Worm (Caenorhabditis elegans) whole organism, L2 larva: Measurements from ENCODE around the gene scl-7.

Experiments used
- C34F6.9 ChIP-seq: fragments of 150-350 bp; optimal IDR thresholded peaks from 2 replicates; lab custom pipeline; 2014; ENCODE audit warnings: missing biosample characterization, missing genetic modification characterization
- ama-1 ChIP-seq: fragments of 150-350 bp; optimal IDR thresholded peaks from 2 replicates; lab custom pipeline; 2018; ENCODE audit warnings: inconsistent platforms
- blmp-1 ChIP-seq: sonication (generic microtip); optimal IDR thresholded peaks from 2 replicates; lab custom pipeline; 2017; ENCODE audit warnings: missing genetic modification characterization, mild to moderate bottlenecking, missing compliant biosample characterization, antibody characterized with exemption, moderate library complexity; ENCODE audit not compliant: insufficient read depth
- ceh-16 ChIP-seq: fragments of 150-350 bp; optimal IDR thresholded peaks from 2 replicates; lab custom pipeline; 2014; ENCODE audit warnings: missing biosample characterization, missing genetic modification characterization
- dmd-4 ChIP-seq: sonication (generic microtip); optimal IDR thresholded peaks from 2 replicates; lab custom pipeline; 2017; ENCODE audit warnings: missing biosample characterization, missing genetic modification characterization
- egl-27 ChIP-seq: sonication (generic microtip); optimal IDR thresholded peaks from 3 replicates; lab custom pipeline; 2017; ENCODE audit warnings: missing biosample characterization, missing genetic modification reagents, missing genetic modification characterization
- lin-11 ChIP-seq: fragments of 150-350 bp; sonication (generic microtip); optimal IDR thresholded peaks from 2 replicates; lab custom pipeline; 2014; ENCODE audit warnings: missing biosample characterization, missing genetic modification characterization, inconsistent platforms, mixed read lengths
- lsy-2 ChIP-seq, 2 experiments: fragments of 150-350 bp in 1 of 2; sonication (generic microtip) in 1 of 2; optimal IDR thresholded peaks; 2 replicates each; lab custom pipeline; 2014 to 2017; ENCODE audit warnings: missing biosample characterization in 2 of 2, missing genetic modification characterization in 2 of 2
- nhr-21 ChIP-seq: fragments of 150-350 bp; optimal IDR thresholded peaks from 2 replicates; lab custom pipeline; 2014; ENCODE audit warnings: missing biosample characterization, missing genetic modification characterization
- skn-1 ChIP-seq: sonication (generic microtip); optimal IDR thresholded peaks from 2 replicates; lab custom pipeline; 2017; ENCODE audit warnings: missing biosample characterization, missing genetic modification characterization
- unc-39 ChIP-seq: fragments of 150-350 bp; optimal IDR thresholded peaks from 2 replicates; lab custom pipeline; 2014; ENCODE audit warnings: missing biosample characterization, missing genetic modification characterization
- unc-62 ChIP-seq: fragments of 150-350 bp; optimal IDR thresholded peaks from 2 replicates; lab custom pipeline; 2014; ENCODE audit warnings: missing biosample characterization, missing genetic modification reagents, missing genetic modification characterization
- ztf-4 ChIP-seq: fragments of 150-350 bp; optimal IDR thresholded peaks from 2 replicates; lab custom pipeline; 2014; ENCODE audit warnings: missing biosample characterization, missing genetic modification characterization

DNA sequence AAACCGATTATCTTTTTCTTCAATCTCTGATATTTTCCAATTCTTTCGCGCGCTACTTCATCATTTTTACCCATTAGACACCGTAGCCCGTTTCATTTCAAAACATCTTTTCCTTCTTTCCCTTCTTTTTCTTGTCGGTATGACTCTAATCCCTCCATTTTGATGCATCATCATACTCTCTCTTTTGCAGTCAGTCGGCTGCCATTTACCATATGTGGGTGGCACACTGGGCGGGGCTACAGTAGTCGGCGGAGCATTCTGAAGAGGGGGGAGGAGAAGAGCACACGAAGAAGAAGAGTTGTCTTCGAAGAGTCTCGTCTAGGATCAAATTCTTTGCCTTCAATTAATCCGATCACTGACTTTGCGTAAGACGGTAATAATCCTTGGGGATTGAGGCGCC is 48.6 kb downstream of the scl-7 start, which contains the start of gene unc-30:
- TF ChIP-seq blmp-1 (tag; lab: Kevin White, UChicago) (no peak), egl-27 (tag; lab: Kevin White, UChicago) (no peak), unc-39 (no peak), unc-62 (GFP tag; lab: Kevin White, UChicago) (no peak), C34F6.9 (tag; lab: Kevin White, UChicago) (no peak), ztf-4 (no peak), ama-1 (no peak), lin-11 (tag; lab: Kevin White, UChicago) (no peak), skn-1 (no peak), ceh-16 (tag; lab: Kevin White, UChicago) (no peak), nhr-21 (no peak), lsy-2 (tag; optimal IDR thresholded peaks at IDR 0.05; lab: Kevin White, UChicago) (peak in 1 of 2 experiments; percentile 21), dmd-4 (no peak)
